Fruit fly (Drosophila melanogaster): ENCODE results near the gene Or33a.

The Or33a gene

dm6 chr2L:11980075-11980474 is 45.8 kb downstream of the Or33a start (continued):
- TF ChIP-seq danr (GFP tag; IDR thresholded peaks at IDR 0.05) = no peak
- TF ChIP-seq CG11723 (GFP tag; optimal IDR thresholded peaks at IDR 0.05) = no peak
- no peak for TF ChIP-seq sima (GFP tag; optimal IDR thresholded peaks at IDR 0.05)
- TF ChIP-seq MBD-R2 (GFP tag; IDR thresholded peaks at IDR 0.05) = no peak
- no peak for TF ChIP-seq CG10959 (GFP tag; IDR thresholded peaks at IDR 0.05)
- no peak for TF ChIP-seq luna (GFP tag; optimal IDR thresholded peaks at IDR 0.05)
- TF ChIP-seq vfl (GFP tag; optimal IDR thresholded peaks at IDR 0.05) = no peak
- TF ChIP-seq al (GFP tag; IDR thresholded peaks at IDR 0.05) = no peak
- TF ChIP-seq CG9437 (GFP tag; optimal IDR thresholded peaks at IDR 0.05) = no peak
- TF ChIP-seq disco-r (GFP tag; optimal IDR thresholded peaks at IDR 0.05) = no peak
- TF ChIP-seq CG17186 (GFP tag; optimal IDR thresholded peaks at IDR 0.05) = no peak
- no peak for TF ChIP-seq Hr39 (optimal IDR thresholded peaks at IDR 0.05)
- TF ChIP-seq Dad (GFP tag; optimal IDR thresholded peaks at IDR 0.05) = no peak
- no peak for TF ChIP-seq stwl (tag; optimal IDR thresholded peaks at IDR 0.05)

DNA sequence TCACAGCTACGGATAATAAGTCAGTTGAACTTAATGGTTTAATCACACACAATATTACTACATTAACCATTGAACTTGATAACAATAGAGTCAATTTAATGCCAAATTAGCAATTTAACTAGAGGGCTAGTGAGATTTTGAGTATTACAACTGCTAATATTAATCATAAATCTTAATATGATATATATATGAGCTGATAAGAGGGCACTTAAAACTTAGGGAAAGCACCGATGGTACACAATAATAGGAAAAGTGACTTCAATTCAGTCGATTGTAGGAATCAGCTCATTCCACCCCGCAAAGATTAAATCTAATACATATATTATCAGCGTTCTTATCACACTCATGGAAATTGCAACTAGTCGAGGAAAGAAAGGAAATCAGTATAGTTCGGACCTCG is 46.9 kb downstream of the Or33a start, which contains the start of gene CG16965:
TSS of gene CG16965 (plus strand) at position 382 of the 400 bp plus-strand sequence.
- TF ChIP-seq CG2875 (GFP tag; optimal IDR thresholded peaks at IDR 0.05) (no peak), exex (tag; optimal IDR thresholded peaks at IDR 0.05) (peak; percentile 59)

Measured in whole organism, embryonic.